Worm (Caenorhabditis elegans) whole organism, midembryonic: ENCODE data around the gene toca-1.

Source experiments
- T22C8.4 ChIP-seq: fragments of 200-800 bp; sonication (Bioruptor generic); IDR thresholded peaks from 2 replicates; pipeline ENCODE4 v1.3.6; 2022; ENCODE audit warnings: missing genetic modification characterization, missing compliant biosample characterization
- ztf-23 ChIP-seq: fragments of 200-800 bp; sonication (Bioruptor generic); IDR thresholded peaks from 2 replicates; pipeline ENCODE4 v1.3.6; 2022; ENCODE audit warnings: missing genetic modification reagents, missing genetic modification characterization, missing compliant biosample characterization
- ztf-29 ChIP-seq: fragments of 200-800 bp; sonication (Bioruptor generic); IDR thresholded peaks from 2 replicates; pipeline ENCODE4 v1.3.6; 2022; ENCODE audit warnings: missing genetic modification reagents, missing genetic modification characterization, missing compliant biosample characterization

DNA sequence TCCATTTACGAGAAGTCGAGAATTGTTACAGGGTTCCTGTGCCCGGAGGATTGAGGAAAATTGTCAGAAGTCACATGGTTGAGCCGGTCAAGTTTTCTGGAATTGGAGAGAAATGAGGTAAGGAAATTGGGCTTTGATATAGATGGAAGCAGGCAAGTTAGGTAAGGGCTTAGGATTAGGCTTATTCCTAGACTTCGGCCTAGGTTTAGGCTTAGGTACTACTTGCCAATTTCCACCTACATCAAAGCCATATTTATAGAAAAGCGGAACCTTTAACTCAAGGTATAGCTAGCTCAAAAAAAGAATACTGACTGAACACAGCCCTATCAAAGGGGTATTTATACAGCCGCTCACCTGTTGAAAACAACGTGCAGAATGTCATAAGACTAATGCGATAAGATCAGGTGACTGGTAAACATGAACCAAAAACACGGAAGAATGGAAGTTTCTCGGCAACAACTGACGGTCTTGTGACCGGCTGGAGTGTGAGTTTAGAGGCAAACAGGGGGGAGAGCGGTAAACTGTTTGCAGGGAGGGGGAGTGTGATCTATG, 16.7 kb downstream of the toca-1 start:
- TF ChIP-seq ztf-29 (GFP tag; lab: Robert Waterston, UW) (no peak), T22C8.4 (no peak), ztf-23 (GFP tag; lab: Robert Waterston, UW) (no peak)
